Worm (Caenorhabditis elegans) whole organism, L2 larva: ENCODE data around the gene mes-1.

Experiments
- aly-2 ChIP-seq: fragments of 150-350 bp; optimal IDR thresholded peaks from 2 replicates; lab custom pipeline; 2014; ENCODE audit warnings: missing biosample characterization, missing genetic modification characterization
- blmp-1 ChIP-seq: sonication (generic microtip); optimal IDR thresholded peaks from 2 replicates; lab custom pipeline; 2017; ENCODE audit warnings: missing genetic modification characterization, mild to moderate bottlenecking, missing compliant biosample characterization, antibody characterized with exemption, moderate library complexity; ENCODE audit not compliant: insufficient read depth
- elt-1 ChIP-seq: fragments of 150-350 bp; optimal IDR thresholded peaks from 2 replicates; lab custom pipeline; 2014; ENCODE audit warnings: missing biosample characterization, missing genetic modification characterization
- fos-1 ChIP-seq: fragments of 150-350 bp; optimal IDR thresholded peaks from 2 replicates; lab custom pipeline; 2014; ENCODE audit warnings: missing biosample characterization, missing genetic modification characterization
- lin-13 ChIP-seq: fragments of 150-350 bp; optimal IDR thresholded peaks from 2 replicates; lab custom pipeline; 2014; ENCODE audit warnings: missing biosample characterization, missing genetic modification reagents, missing genetic modification characterization
- lsy-2 ChIP-seq, 2 experiments: fragments of 150-350 bp in 1 of 2; sonication (generic microtip) in 1 of 2; optimal IDR thresholded peaks; 2 replicates each; lab custom pipeline; 2014 to 2017; ENCODE audit warnings: missing biosample characterization in 2 of 2, missing genetic modification characterization in 2 of 2
- nhr-237 ChIP-seq: fragments of 150-350 bp; optimal IDR thresholded peaks from 2 replicates; lab custom pipeline; 2014; ENCODE audit warnings: missing biosample characterization, missing genetic modification characterization
- ztf-4 ChIP-seq: fragments of 150-350 bp; optimal IDR thresholded peaks from 2 replicates; lab custom pipeline; 2014; ENCODE audit warnings: missing biosample characterization, missing genetic modification characterization

DNA sequence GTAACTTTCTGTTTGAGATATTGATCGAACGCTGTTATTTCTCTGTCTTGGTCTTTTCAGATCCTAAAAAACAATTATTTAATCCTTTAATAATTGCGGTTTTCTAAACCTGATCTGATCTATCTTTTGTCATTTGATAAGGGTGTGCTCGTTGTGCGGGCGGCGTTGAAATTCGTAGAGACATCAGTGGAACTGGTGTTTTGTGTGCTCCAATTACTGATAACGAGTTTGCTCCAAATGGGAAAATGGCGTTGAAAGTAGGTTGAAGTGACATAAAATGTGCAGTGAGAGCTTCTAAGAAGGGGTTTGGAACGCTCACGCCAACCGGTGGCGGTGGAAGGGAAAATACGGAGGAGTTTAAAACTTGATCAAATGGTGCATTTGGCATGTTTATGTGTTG, 2.8 kb upstream of the mes-1 start:
- TF ChIP-seq nhr-237 (tag; lab: Kevin White, UChicago): no peak
- peak; percentile 21 for TF ChIP-seq fos-1 (tag; lab: Kevin White, UChicago)
- no peak for TF ChIP-seq elt-1 (tag; lab: Kevin White, UChicago)
- TF ChIP-seq lin-13 (GFP tag; lab: Kevin White, UChicago): no peak
- TF ChIP-seq ztf-4 (tag; lab: Kevin White, UChicago): no peak
- TF ChIP-seq aly-2: no peak
- TF ChIP-seq blmp-1 (tag; lab: Kevin White, UChicago): no peak
- no peak for TF ChIP-seq lsy-2 (tag; optimal IDR thresholded peaks at IDR 0.05; lab: Kevin White, UChicago)
